Fruit fly (Drosophila melanogaster): Measurements from ENCODE around the gene Cpr78Cc.

Gene Cpr78Cc

DNA sequence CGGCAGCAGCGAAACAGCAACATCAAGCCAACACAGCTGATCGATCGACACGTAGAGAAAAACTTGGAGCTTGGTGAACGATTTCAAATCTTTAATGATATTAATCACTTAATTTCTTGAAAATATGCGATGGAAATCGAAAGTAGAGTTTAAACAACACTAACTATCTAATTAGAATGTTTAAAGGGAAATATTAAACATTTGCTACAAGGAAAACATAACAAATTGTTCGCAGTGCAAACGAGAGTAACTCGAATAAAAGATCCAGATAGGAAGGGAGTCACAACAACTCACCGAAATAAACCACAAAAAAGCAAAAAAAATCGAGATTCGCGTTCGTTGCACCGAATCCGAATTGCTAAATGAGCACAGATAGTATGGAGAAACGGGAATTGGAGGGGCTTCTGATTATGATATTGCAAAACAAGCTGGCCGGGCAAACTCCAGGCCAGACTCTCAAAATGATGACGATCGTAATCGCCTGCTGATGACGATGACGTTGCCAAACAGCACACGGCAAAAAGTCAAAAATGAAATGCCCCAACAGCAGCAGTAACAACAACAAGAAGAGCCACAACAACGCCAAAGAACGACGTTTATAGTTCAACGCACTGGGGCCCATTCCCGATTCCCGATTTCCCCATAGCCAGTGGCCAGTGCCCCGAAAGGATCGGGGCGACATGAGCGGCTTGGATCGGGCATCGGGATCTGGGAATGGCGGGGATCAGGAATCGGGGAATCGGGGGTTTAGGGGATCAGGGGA, 46.4 kb upstream of the Cpr78Cc start (continued):
- TF ChIP-seq CG8632 (GFP tag; optimal IDR thresholded peaks at IDR 0.05) (peak; percentile 99), Gug (GFP tag; IDR thresholded peaks at IDR 0.05) (peak; percentile 72), Eip75B (GFP tag; optimal IDR thresholded peaks at IDR 0.05) (peak; percentile 99), dsx (GFP tag; optimal IDR thresholded peaks at IDR 0.05; ENCODE audit: poor library complexity, severe bottlenecking) (peak; percentile 98), Eip93F (GFP tag; optimal IDR thresholded peaks at IDR 0.05) (peak; percentile 99), CG6163 (GFP tag; IDR thresholded peaks at IDR 0.05) (peak; percentile 98), CG1621 (tag; optimal IDR thresholded peaks at IDR 0.05) (peak; percentile 96), vri (GFP tag; optimal IDR thresholded peaks at IDR 0.05) (peak; percentile 99), salr (GFP tag; optimal IDR thresholded peaks at IDR 0.05) (peak; percentile 89 to 97), OdsH (GFP tag; optimal IDR thresholded peaks at IDR 0.05) (peak; percentile 98), CG3919 (GFP tag; optimal IDR thresholded peaks at IDR 0.05) (peak; percentile 99), CG10669 (GFP tag; optimal IDR thresholded peaks at IDR 0.05) (peak; percentile 99), Eip78C (GFP tag) (peak; percentile 100), Sox102F (GFP tag; optimal IDR thresholded peaks at IDR 0.05) (peak; percentile 99), CG6854 (GFP tag; optimal IDR thresholded peaks at IDR 0.05) (peak; percentile 99), CG16779 (tag; optimal IDR thresholded peaks at IDR 0.05) (peak; percentile 90), dac (GFP tag; optimal IDR thresholded peaks at IDR 0.05) (peak; percentile 8), fd85E (GFP tag; optimal IDR thresholded peaks at IDR 0.05) (peak; percentile 97), CG7368 (GFP tag; optimal IDR thresholded peaks at IDR 0.05) (peak; percentile 98), Lpt (GFP tag; optimal IDR thresholded peaks at IDR 0.05) (peak; percentile 89), CG11762 (GFP tag; optimal IDR thresholded peaks at IDR 0.05; ENCODE audit: insufficient read depth) (peak; percentile 97), CG8119 (GFP tag; IDR thresholded peaks at IDR 0.05) (peak; percentile 88), CG11294 (GFP tag; IDR thresholded peaks at IDR 0.05) (peak; percentile 63), topi (GFP tag; optimal IDR thresholded peaks at IDR 0.05) (peak; percentile 100), CG31627 (GFP tag; optimal IDR thresholded peaks at IDR 0.05) (peak; percentile 99), Sox14 (GFP tag; optimal IDR thresholded peaks at IDR 0.05) (peak; percentile 98), CG10631 (GFP tag; optimal IDR thresholded peaks at IDR 0.05) (peak; percentile 99), Ets21C (GFP tag; optimal IDR thresholded peaks at IDR 0.05) (peak; percentile 98), pdm3 (GFP tag; optimal IDR thresholded peaks at IDR 0.05) (peak; percentile 99)

dm6 chr3L:21254524-21254972, 45.8 kb upstream of the Cpr78Cc start:
- TF ChIP-seq ss (GFP tag; optimal IDR thresholded peaks at IDR 0.05) (no peak), CG16779 (tag; optimal IDR thresholded peaks at IDR 0.05) (no peak), Hr39 (GFP tag; optimal IDR thresholded peaks at IDR 0.05) (no peak), net (GFP tag; optimal IDR thresholded peaks at IDR 0.05) (no peak), CG9139 (GFP tag; optimal IDR thresholded peaks at IDR 0.05) (peak; percentile 21), CG1621 (tag; optimal IDR thresholded peaks at IDR 0.05) (peak; percentile 60), svp (GFP tag) (peak; percentile 43), lz (GFP tag; optimal IDR thresholded peaks at IDR 0.05) (no peak), Gug (GFP tag; IDR thresholded peaks at IDR 0.05) (no peak), topi (GFP tag; optimal IDR thresholded peaks at IDR 0.05) (no peak), OdsH (GFP tag; optimal IDR thresholded peaks at IDR 0.05) (no peak), eg (GFP tag; IDR thresholded peaks at IDR 0.05) (no peak), Met (GFP tag; optimal IDR thresholded peaks at IDR 0.05) (no peak), dac (GFP tag; optimal IDR thresholded peaks at IDR 0.05) (no peak), Eip78C (GFP tag) (peak; percentile 57), Sox14 (GFP tag; optimal IDR thresholded peaks at IDR 0.05) (no peak)
